Worm (Caenorhabditis elegans) whole organism, L1 larva: ENCODE results near the gene fbxa-66.

Experiments
- C04F5.9 ChIP-seq: sonication (generic microtip); optimal IDR thresholded peaks from 2 replicates; lab custom pipeline; 2016; ENCODE audit warnings: missing genetic modification characterization, missing compliant biosample characterization
- C16A3.4 ChIP-seq: fragments of 150-350 bp; optimal IDR thresholded peaks from 2 replicates; lab custom pipeline; 2014; ENCODE audit warnings: missing biosample characterization, missing genetic modification characterization
- Y116A8C.19 ChIP-seq: sonication (generic microtip); optimal IDR thresholded peaks from 2 replicates; lab custom pipeline; 2016; ENCODE audit warnings: missing compliant biosample characterization, missing genetic modification characterization, borderline replicate concordance
- blmp-1 ChIP-seq: fragments of 150-350 bp; optimal IDR thresholded peaks from 2 replicates; lab custom pipeline; 2014; ENCODE audit warnings: missing biosample characterization, missing genetic modification characterization
- ceh-8 ChIP-seq: fragments of 200-800 bp; sonication (Bioruptor generic); optimal IDR thresholded peaks from 2 replicates; lab custom pipeline; 2018; ENCODE audit warnings: mild to moderate bottlenecking, missing genetic modification characterization, moderate library complexity, missing compliant biosample characterization
- ces-1 ChIP-seq: fragments of 150-350 bp; optimal IDR thresholded peaks from 2 replicates; lab custom pipeline; 2014; ENCODE audit warnings: missing biosample characterization, missing genetic modification reagents, missing genetic modification characterization
- efl-1 ChIP-seq, 4 experiments: fragments of 150-350 bp; optimal IDR thresholded peaks in 3 of 4; peaks in 1 of 4; 1 replicate in 1 of 4; 2 replicates in 3 of 4; lab custom pipeline; 2014; ENCODE audit warnings: missing biosample characterization in 2 of 4, missing genetic modification characterization in 2 of 4, missing genetic modification reagents in 2 of 4
- efl-3 ChIP-seq: fragments of 200-800 bp; sonication (Bioruptor generic); optimal IDR thresholded peaks from 2 replicates; lab custom pipeline; 2018; ENCODE audit warnings: mild to moderate bottlenecking, missing genetic modification characterization, missing compliant biosample characterization
- egl-27 ChIP-seq, 2 experiments: fragments of 150-350 bp in 1 of 2; sonication (generic microtip); optimal IDR thresholded peaks; 3 replicates each; lab custom pipeline; 2017 to 2018; ENCODE audit warnings: missing biosample characterization in 2 of 2, missing genetic modification characterization in 2 of 2, missing genetic modification reagents in 2 of 2
- fkh-10 ChIP-seq: sonication (generic microtip); optimal IDR thresholded peaks from 2 replicates; lab custom pipeline; 2017; ENCODE audit warnings: missing biosample characterization, missing genetic modification reagents, missing genetic modification characterization
- fkh-4 ChIP-seq: sonication (generic microtip); optimal IDR thresholded peaks from 2 replicates; lab custom pipeline; 2016; ENCODE audit warnings: missing compliant biosample characterization, missing genetic modification characterization, borderline replicate concordance
- fkh-8 ChIP-seq: sonication (generic microtip); optimal IDR thresholded peaks from 2 replicates; lab custom pipeline; 2016; ENCODE audit warnings: mild to moderate bottlenecking, missing genetic modification characterization, missing compliant biosample characterization
- grh-1 ChIP-seq: fragments of 200-800 bp; sonication (Bioruptor generic); IDR thresholded peaks from 2 replicates; pipeline ENCODE4 v1.3.6; 2022; ENCODE audit warnings: missing genetic modification reagents, missing genetic modification characterization, missing compliant biosample characterization
- hlh-4 ChIP-seq: sonication (generic microtip); optimal IDR thresholded peaks from 2 replicates; lab custom pipeline; 2016; ENCODE audit warnings: mild to moderate bottlenecking, missing genetic modification characterization, missing compliant biosample characterization
- jun-1 ChIP-seq: fragments of 150-350 bp; optimal IDR thresholded peaks from 2 replicates; lab custom pipeline; 2014; ENCODE audit warnings: missing biosample characterization, missing genetic modification reagents, missing genetic modification characterization
- lin-14 ChIP-seq: fragments of 200-800 bp; sonication (Bioruptor generic); optimal IDR thresholded peaks from 2 replicates; lab custom pipeline; 2018; ENCODE audit warnings: mild to moderate bottlenecking, missing genetic modification characterization, moderate library complexity, missing compliant biosample characterization
- lin-15B ChIP-seq: fragments of 150-350 bp; sonication (generic microtip); optimal IDR thresholded peaks from 3 replicates; lab custom pipeline; 2014; ENCODE audit warnings: missing biosample characterization, missing genetic modification characterization
- lin-35 ChIP-seq, 2 experiments: fragments of 150-350 bp; optimal IDR thresholded peaks; 2 replicates each; lab custom pipeline; 2014; ENCODE audit warnings: missing biosample characterization in 2 of 2, missing genetic modification characterization in 2 of 2, missing genetic modification reagents in 2 of 2
- lir-3 ChIP-seq: sonication (generic microtip); optimal IDR thresholded peaks from 2 replicates; lab custom pipeline; 2016; ENCODE audit warnings: mild to moderate bottlenecking, missing genetic modification characterization, moderate library complexity, missing compliant biosample characterization; ENCODE audit not compliant: poor library complexity
- mdl-1 ChIP-seq, 2 experiments: fragments of 150-350 bp; optimal IDR thresholded peaks; 2 replicates each; lab custom pipeline; 2014 to 2017; ENCODE audit warnings: missing biosample characterization in 2 of 2, missing genetic modification characterization in 2 of 2, inconsistent platforms in 1 of 2
- nhr-11 ChIP-seq: fragments of 150-350 bp; optimal IDR thresholded peaks from 2 replicates; lab custom pipeline; 2014; ENCODE audit warnings: missing biosample characterization, missing genetic modification characterization
- nhr-19 ChIP-seq: fragments of 200-800 bp; sonication (Bioruptor generic); conservative IDR thresholded peaks from 2 replicates; pipeline ENCODE4 v1.3.6; 2022; ENCODE audit warnings: missing genetic modification characterization, missing compliant biosample characterization
- nhr-237 ChIP-seq: fragments of 150-350 bp; optimal IDR thresholded peaks from 2 replicates; lab custom pipeline; 2014; ENCODE audit warnings: missing biosample characterization, missing genetic modification characterization
- nhr-47 ChIP-seq: sonication (generic microtip); optimal IDR thresholded peaks from 2 replicates; lab custom pipeline; 2016; ENCODE audit warnings: mild to moderate bottlenecking, missing genetic modification characterization, moderate library complexity, missing compliant biosample characterization
- nhr-71 ChIP-seq: sonication (generic microtip); optimal IDR thresholded peaks from 2 replicates; lab custom pipeline; 2016; ENCODE audit warnings: mild to moderate bottlenecking, missing genetic modification characterization, moderate library complexity, missing compliant biosample characterization
- nhr-85 ChIP-seq: sonication (generic microtip); peaks from one replicate; lab custom pipeline; 2016; ENCODE audit warnings: missing genetic modification characterization, inconsistent platforms, missing compliant biosample characterization
- pag-3 ChIP-seq: sonication (generic microtip); optimal IDR thresholded peaks from 2 replicates; lab custom pipeline; 2017; ENCODE audit warnings: missing genetic modification characterization, mild to moderate bottlenecking, missing compliant biosample characterization, antibody characterized with exemption, borderline replicate concordance; ENCODE audit not compliant: insufficient read depth
- pax-3 ChIP-seq: fragments of 200-800 bp; sonication (Bioruptor generic); optimal IDR thresholded peaks from 2 replicates; lab custom pipeline; 2018; ENCODE audit warnings: mild to moderate bottlenecking, missing genetic modification characterization, moderate library complexity, missing compliant biosample characterization
- pqm-1 ChIP-seq: sonication (generic microtip); optimal IDR thresholded peaks from 3 replicates; lab custom pipeline; 2017; ENCODE audit warnings: missing biosample characterization, missing genetic modification characterization
- sup-37 ChIP-seq: fragments of 200-800 bp; sonication (Bioruptor generic); optimal IDR thresholded peaks from 2 replicates; lab custom pipeline; 2018; ENCODE audit warnings: mild to moderate bottlenecking, missing genetic modification characterization, missing compliant biosample characterization
- tlp-1 ChIP-seq: fragments of 150-350 bp; optimal IDR thresholded peaks from 2 replicates; lab custom pipeline; 2014; ENCODE audit warnings: missing biosample characterization, missing genetic modification characterization
- unc-130 ChIP-seq: fragments of 150-350 bp; optimal IDR thresholded peaks from 2 replicates; lab custom pipeline; 2017; ENCODE audit warnings: missing biosample characterization, missing genetic modification characterization, inconsistent platforms
- unc-98 ChIP-seq: fragments of 200-800 bp; sonication (Bioruptor generic); IDR thresholded peaks from 2 replicates; pipeline ENCODE4 v1.3.6; 2022; ENCODE audit warnings: missing genetic modification characterization, missing compliant biosample characterization
- ztf-11 ChIP-seq, 2 experiments: sonication (generic microtip); optimal IDR thresholded peaks; 2 replicates each; lab custom pipeline; 2016 to 2017; ENCODE audit warnings: missing genetic modification characterization in 2 of 2, missing biosample characterization in 1 of 2, missing compliant biosample characterization in 1 of 2

fbxa-66 gene

DNA sequence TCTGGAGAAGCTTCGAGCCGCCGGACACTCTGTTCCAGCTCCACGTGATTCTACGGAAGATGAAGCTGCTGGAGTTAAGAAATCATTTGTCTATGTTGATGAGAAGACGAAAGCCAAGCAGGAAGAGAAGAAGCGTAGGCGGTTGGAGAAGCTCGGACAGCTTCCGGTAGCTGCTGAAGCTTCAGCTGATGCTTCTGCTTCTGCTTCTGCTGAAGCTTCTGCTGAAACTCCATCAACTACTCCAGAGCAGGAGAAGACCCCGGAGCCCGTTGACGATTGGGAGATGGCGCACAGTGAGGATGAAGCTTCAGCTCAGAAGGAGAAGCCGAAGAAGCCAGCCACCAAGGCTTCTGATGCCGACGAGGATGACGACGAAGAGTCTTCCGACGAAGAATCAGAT lies 2.6 kb upstream of the fbxa-66 start:
- TF ChIP-seq unc-98 (GFP tag; lab: Robert Waterston, UW) (no peak), nhr-11 (tag; lab: Kevin White, UChicago) (no peak), pag-3 (tag; lab: Kevin White, UChicago) (no peak), lin-14 (GFP tag; lab: Kevin White, UChicago) (no peak), nhr-47 (tag; lab: Kevin White, UChicago) (no peak), ceh-8 (GFP tag; lab: Kevin White, UChicago) (no peak), sup-37 (GFP tag; lab: Kevin White, UChicago) (no peak), fkh-8 (no peak), efl-3 (GFP tag; lab: Kevin White, UChicago) (no peak), nhr-71 (no peak), mdl-1 (tag; optimal IDR thresholded peaks at IDR 0.05; lab: Kevin White, UChicago) (no peak), ces-1 (GFP tag; lab: Kevin White, UChicago) (no peak)

DNA sequence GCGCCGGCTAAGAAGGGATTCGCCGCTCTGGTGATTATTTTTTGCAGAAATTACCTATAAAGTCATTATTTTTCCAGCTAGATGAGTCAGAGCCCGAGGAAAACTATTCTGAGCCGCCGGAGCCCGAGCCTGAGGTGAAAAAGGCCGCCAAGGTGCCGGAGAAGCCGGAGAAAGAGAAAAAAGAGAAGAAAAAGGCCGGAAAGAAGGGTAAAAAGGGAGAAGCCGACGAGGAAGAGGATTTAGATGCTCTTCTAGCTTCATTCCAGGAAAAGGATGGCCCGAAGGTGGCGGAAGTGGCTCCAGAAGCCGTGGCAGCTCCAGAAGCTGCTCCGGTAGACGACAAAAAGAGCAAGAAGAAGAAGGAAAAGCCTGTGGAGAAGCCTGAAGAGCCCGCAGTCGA lies 843 bp upstream of the fbxa-66 start:
- no peak for TF ChIP-seq blmp-1 (tag; lab: Kevin White, UChicago)
- TF ChIP-seq C16A3.4 (tag; lab: Kevin White, UChicago) = no peak
- no peak for TF ChIP-seq nhr-85 (tag; lab: Kevin White, UChicago)
- TF ChIP-seq efl-1 (optimal IDR thresholded peaks at IDR 0.05; lab: Kevin White, UChicago) = no peak
- peak in 1 of 2 experiments; percentile 68 for TF ChIP-seq efl-1 (GFP tag; optimal IDR thresholded peaks at IDR 0.05 in 1 of 2; lab: Kevin White, UChicago)
- TF ChIP-seq lir-3 (tag; lab: Kevin White, UChicago) = no peak
- no peak for TF ChIP-seq fkh-4 (tag; lab: Kevin White, UChicago)
- no peak for TF ChIP-seq jun-1 (tag; lab: Kevin White, UChicago)
- TF ChIP-seq egl-27 (tag; optimal IDR thresholded peaks at IDR 0.05; lab: Kevin White, UChicago) = no peak

DNA sequence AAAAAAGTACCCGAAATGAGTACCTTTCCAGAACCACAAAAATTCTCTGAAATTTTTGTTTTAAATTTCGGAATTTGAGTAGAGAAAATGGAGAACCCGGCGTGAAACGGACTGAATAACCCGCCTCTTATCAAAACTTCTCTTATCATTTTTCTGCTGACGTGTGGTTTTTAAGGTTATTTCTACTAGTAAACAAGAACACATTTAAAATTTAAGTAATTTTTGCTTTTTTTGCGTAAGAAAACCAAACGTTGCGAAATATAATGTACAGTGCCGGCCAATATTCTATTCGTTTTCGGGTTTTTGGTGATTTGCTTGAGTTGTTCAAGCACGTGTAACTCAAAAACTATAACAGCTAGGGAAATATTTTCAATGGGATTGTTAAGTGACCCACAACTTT lies 2.8 kb downstream of the fbxa-66 start:
- TF ChIP-seq unc-130 (tag; lab: Kevin White, UChicago) (no peak), pax-3 (tag; lab: Kevin White, UChicago) (no peak), nhr-237 (tag; lab: Kevin White, UChicago) (no peak), mdl-1 (tag; optimal IDR thresholded peaks at IDR 0.05; lab: Kevin White, UChicago) (no peak), tlp-1 (tag; lab: Kevin White, UChicago) (no peak), hlh-4 (tag; lab: Kevin White, UChicago) (no peak), fkh-8 (no peak), grh-1 (GFP tag; lab: Robert Waterston, UW) (no peak), lin-15B (no peak), ztf-11 (tag; optimal IDR thresholded peaks at IDR 0.05; lab: Kevin White, UChicago) (no peak)
- TF ChIP-seq, all 84 proteins: peak for 0

DNA sequence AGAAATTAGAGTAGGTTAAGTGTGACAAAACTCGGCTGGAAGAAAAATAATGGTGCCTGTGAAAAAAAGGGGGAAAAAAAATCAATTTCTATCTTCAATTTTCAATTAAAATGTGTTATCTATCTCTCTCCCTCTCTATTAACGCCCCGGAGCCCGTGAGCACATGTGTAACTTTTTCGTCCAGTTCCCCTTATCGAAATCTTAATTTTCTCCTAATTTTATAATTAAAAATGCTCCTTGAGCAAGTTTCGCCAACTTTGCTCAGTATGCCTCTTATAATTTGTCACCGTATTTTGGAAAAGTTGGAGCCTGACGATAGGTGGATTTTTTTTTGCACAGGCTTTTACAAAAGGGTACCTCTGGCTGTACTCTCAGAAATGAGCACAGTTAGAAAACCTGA lies 5.8 kb downstream of the fbxa-66 start, which contains the start of the genes fbxa-1 and Y54F10BM.20:
fbxa-1 (minus strand) TSS at position 101 of the 400 bp plus-strand sequence.
Y54F10BM.20 (plus strand) TSS at position 231 of the 400 bp plus-strand sequence.
- TF ChIP-seq lin-35 (GFP tag; optimal IDR thresholded peaks at IDR 0.05; lab: Kevin White, UChicago) (no peak), C04F5.9 (tag; lab: Kevin White, UChicago) (no peak), Y116A8C.19 (tag; lab: Kevin White, UChicago) (no peak), pag-3 (tag; lab: Kevin White, UChicago) (no peak), efl-1 (optimal IDR thresholded peaks at IDR 0.05; lab: Kevin White, UChicago) (no peak), efl-1 (GFP tag; optimal IDR thresholded peaks at IDR 0.05 in 1 of 2; lab: Kevin White, UChicago) (no peak), pqm-1 (tag; lab: Kevin White, UChicago) (no peak), fkh-10 (GFP tag; lab: Kevin White, UChicago) (no peak), nhr-19 (GFP tag; lab: Robert Waterston, UW) (no peak), lin-15B (no peak)
